Worm (Caenorhabditis elegans): Measurements from ENCODE around the gene T14G8.2.

ce11 chrX:12826782-12827181 lies 31.0 kb upstream of the T14G8.2 start:
- TF ChIP-seq him-1 (tag; optimal IDR thresholded peaks at IDR 0.05) (no peak), dao-5 (tag; optimal IDR thresholded peaks at IDR 0.05) (no peak), W03F9.2 (tag; optimal IDR thresholded peaks at IDR 0.05) (no peak)

Data from whole organism, L4/young adult.